Fruit fly (Drosophila melanogaster) whole organism, adult: ENCODE data around the gene CG43291.

Experiments
- CG14711 ChIP-seq: fragments of 200-800 bp; sonication (Bioruptor generic); optimal IDR thresholded peaks from 2 replicates; lab custom pipeline; 2018; ENCODE audit warnings: missing biosample characterization, mild to moderate bottlenecking, missing genetic modification characterization, moderate library complexity
- cnc ChIP-seq, 2 experiments: fragments of >200 bp; optimal IDR thresholded peaks; 2 replicates each; lab custom pipeline; 2017

dm6 chr3R:14289958-14290835, 45.7 kb upstream of the CG43291 start:
- TF ChIP-seq CG14711 (tag; lab: Kevin White, UChicago) (peak; percentile 15), cnc (optimal IDR thresholded peaks at IDR 0.05; lab: Kevin White, UChicago) (no peak)
